Fruit fly (Drosophila melanogaster) whole organism, pupa: ENCODE results near the gene sra.

Experiments
- CG10348 ChIP-seq: fragments of 200-800 bp; sonication (Bioruptor generic); IDR thresholded peaks from 2 replicates; pipeline ENCODE4 v1.3.6; 2022; ENCODE audit warnings: missing biosample characterization, missing genetic modification characterization
- CG12605 ChIP-seq: fragments of 200-800 bp; sonication (Bioruptor generic); IDR thresholded peaks from 2 replicates; pipeline ENCODE4 v1.3.6; 2022; ENCODE audit warnings: missing biosample characterization, missing genetic modification characterization
- CG13204 ChIP-seq: fragments of 200-800 bp; sonication (Bioruptor generic); optimal IDR thresholded peaks from 2 replicates; lab custom pipeline; 2018; ENCODE audit warnings: missing biosample characterization, mild to moderate bottlenecking, missing genetic modification characterization, moderate library complexity
- CG14655 ChIP-seq: fragments of 200-800 bp; sonication (Bioruptor generic); optimal IDR thresholded peaks from 3 replicates; lab custom pipeline; 2017; ENCODE audit warnings: mild to moderate bottlenecking, missing biosample characterization, missing genetic modification reagents, missing genetic modification characterization
- CG15710 ChIP-seq: fragments of 200-800 bp; sonication (Bioruptor generic); optimal IDR thresholded peaks from 2 replicates; lab custom pipeline; 2018; ENCODE audit warnings: missing biosample characterization, mild to moderate bottlenecking, missing genetic modification characterization, moderate library complexity
- CG17806 ChIP-seq: fragments of 200-800 bp; sonication (Bioruptor generic); optimal IDR thresholded peaks from 2 replicates; lab custom pipeline; 2018; ENCODE audit warnings: missing biosample characterization, mild to moderate bottlenecking, missing genetic modification characterization, moderate library complexity
- CG32121 ChIP-seq: fragments of 200-800 bp; sonication (Bioruptor generic); IDR thresholded peaks from 2 replicates; pipeline ENCODE4 v1.3.6; 2022; ENCODE audit warnings: missing biosample characterization, missing genetic modification characterization
- CG34367 ChIP-seq: fragments of 200-800 bp; sonication (Bioruptor generic); optimal IDR thresholded peaks from 2 replicates; lab custom pipeline; 2018; ENCODE audit warnings: missing biosample characterization, mild to moderate bottlenecking, missing genetic modification characterization
- CG4496 ChIP-seq: fragments of 200-800 bp; sonication (Bioruptor generic); IDR thresholded peaks from 3 replicates; pipeline ENCODE4 v1.3.6; 2022; ENCODE audit warnings: missing biosample characterization, missing genetic modification characterization
- CG8159 ChIP-seq: fragments of 200-800 bp; sonication (Bioruptor generic); optimal IDR thresholded peaks from 3 replicates; lab custom pipeline; 2018; ENCODE audit warnings: missing biosample characterization, mild to moderate bottlenecking, missing genetic modification characterization, moderate library complexity
- CG8301 ChIP-seq: fragments of 200-800 bp; sonication (Bioruptor generic); optimal IDR thresholded peaks from 2 replicates; lab custom pipeline; 2018; ENCODE audit warnings: missing biosample characterization, mild to moderate bottlenecking, missing genetic modification characterization
- CG9948 ChIP-seq: fragments of 200-800 bp; sonication (Bioruptor generic); optimal IDR thresholded peaks from 2 replicates; lab custom pipeline; 2018; ENCODE audit warnings: missing biosample characterization, mild to moderate bottlenecking, missing genetic modification characterization, moderate library complexity
- D1 ChIP-seq: fragments of 200-800 bp; sonication (Bioruptor generic); optimal IDR thresholded peaks from 2 replicates; lab custom pipeline; 2018; ENCODE audit warnings: missing biosample characterization, mild to moderate bottlenecking, missing genetic modification characterization, moderate library complexity
- EcR ChIP-seq: fragments of 200-800 bp; sonication (Bioruptor generic); optimal IDR thresholded peaks from 3 replicates; lab custom pipeline; 2019; ENCODE audit warnings: missing biosample characterization, missing genetic modification characterization, mild to moderate bottlenecking, moderate library complexity, missing genetic modification reagents
- Ets98B ChIP-seq: fragments of 200-800 bp; sonication (Bioruptor generic); IDR thresholded peaks from 2 replicates; pipeline ENCODE4 v1.3.6; 2022; ENCODE audit warnings: missing biosample characterization, missing genetic modification characterization
- Pif1A ChIP-seq: fragments of 200-800 bp; sonication (Bioruptor generic); optimal IDR thresholded peaks from 3 replicates; lab custom pipeline; 2016; ENCODE audit warnings: missing biosample characterization, missing genetic modification characterization
- Pif1B ChIP-seq: fragments of 200-800 bp; sonication (Bioruptor generic); optimal IDR thresholded peaks from 3 replicates; lab custom pipeline; 2016; ENCODE audit warnings: missing biosample characterization, missing genetic modification characterization
- Snoo ChIP-seq: fragments of 200-800 bp; sonication (Bioruptor generic); optimal IDR thresholded peaks from 3 replicates; lab custom pipeline; 2017; ENCODE audit warnings: missing biosample characterization, mild to moderate bottlenecking, missing genetic modification characterization, inconsistent platforms
- fd96Ca ChIP-seq: fragments of 200-800 bp; sonication (Bioruptor generic); IDR thresholded peaks from 3 replicates; pipeline ENCODE4 v1.3.6; 2022; ENCODE audit warnings: missing biosample characterization, missing genetic modification characterization
- gl ChIP-seq: fragments of 200-800 bp; sonication (Bioruptor generic); optimal IDR thresholded peaks from 2 replicates; lab custom pipeline; 2018; ENCODE audit warnings: missing biosample characterization, mild to moderate bottlenecking, missing genetic modification characterization
- rn ChIP-seq: fragments of 200-800 bp; sonication (Bioruptor generic); IDR thresholded peaks from 2 replicates; pipeline ENCODE4 v1.3.6; 2022; ENCODE audit warnings: missing biosample characterization, missing genetic modification characterization

Gene sra

dm6 chr3R:16205155-16205778, 18.5 kb downstream of the sra start, which contains the start of gene mtSSB:
Gene mtSSB, minus strand, starts transcription at chr3R:16205250.
- TF ChIP-seq CG9948 (no peak), EcR (GFP tag; lab: Kevin White, UChicago) (peak; percentile 59), Pif1A (GFP tag; lab: Kevin White, UChicago) (peak; percentile 27), Ets98B (GFP tag; lab: Robert Waterston, UW) (peak; percentile 46), CG14655 (GFP tag; lab: Kevin White, UChicago) (no peak), CG4496 (peak; percentile 86), gl (tag; lab: Kevin White, UChicago) (no peak), CG10348 (GFP tag; lab: Robert Waterston, UW) (no peak), CG8301 (tag; lab: Kevin White, UChicago) (no peak), CG15710 (tag; lab: Kevin White, UChicago) (peak; percentile 39), CG13204 (GFP tag; lab: Kevin White, UChicago) (no peak), rn (GFP tag; lab: Robert Waterston, UW) (no peak), Snoo (tag; lab: Kevin White, UChicago) (peak; percentile 67), D1 (no peak), CG34367 (tag; lab: Kevin White, UChicago) (peak; percentile 39), CG12605 (GFP tag; lab: Robert Waterston, UW) (no peak), Pif1B (peak; percentile 38), CG8159 (tag; lab: Kevin White, UChicago) (no peak), CG17806 (tag; lab: Kevin White, UChicago) (no peak), fd96Ca (GFP tag; lab: Robert Waterston, UW) (no peak), CG32121 (peak; percentile 33; the same call in 1 of the 2 replicates)

- peak; percentile 54; the same call in 1 of the 3 replicates for TF ChIP-seq fd96Ca (GFP tag; lab: Robert Waterston, UW)
- no peak for TF ChIP-seq EcR (GFP tag; lab: Kevin White, UChicago)
- no peak for TF ChIP-seq CG8159 (tag; lab: Kevin White, UChicago)
- no peak for TF ChIP-seq CG34367 (tag; lab: Kevin White, UChicago)
- TF ChIP-seq CG17806 (tag; lab: Kevin White, UChicago): no peak
- no peak for TF ChIP-seq Snoo (tag; lab: Kevin White, UChicago)
- no peak for TF ChIP-seq Pif1A (GFP tag; lab: Kevin White, UChicago)
- no peak for TF ChIP-seq D1
- peak; percentile 84 for TF ChIP-seq CG13204 (GFP tag; lab: Kevin White, UChicago)
- TF ChIP-seq CG10348 (GFP tag; lab: Robert Waterston, UW): no peak
- TF ChIP-seq CG4496: peak; percentile 71; the same call in 2 of the 3 replicates
- TF ChIP-seq CG8301 (tag; lab: Kevin White, UChicago): no peak
- no peak; the same call in 1 of the 2 replicates for TF ChIP-seq CG32121
- no peak for TF ChIP-seq CG9948
- TF ChIP-seq gl (tag; lab: Kevin White, UChicago): peak; percentile 26
- TF ChIP-seq CG12605 (GFP tag; lab: Robert Waterston, UW): peak; percentile 34; the same call in 1 of the 2 replicates
- TF ChIP-seq rn (GFP tag; lab: Robert Waterston, UW): no peak
- TF ChIP-seq Pif1B: no peak
- no peak for TF ChIP-seq CG15710 (tag; lab: Kevin White, UChicago)
- 0 out of 2 replicates have a peak, but pooled peaks have one; percentile 42 for TF ChIP-seq Ets98B (GFP tag; lab: Robert Waterston, UW)
- no peak for TF ChIP-seq CG14655 (GFP tag; lab: Kevin White, UChicago)
Measured at dm6 chr3R:16206162-16206561, 19.4 kb downstream of the sra start.

dm6 chr3R:16207074-16207609, 20.3 kb downstream of the sra start:
- TF ChIP-seq gl (tag; lab: Kevin White, UChicago) (no peak), Pif1B (peak; percentile 31), fd96Ca (GFP tag; lab: Robert Waterston, UW) (peak; percentile 66; the same call in 2 of the 3 replicates), CG32121 (peak; percentile 54; the same call in 1 of the 2 replicates), rn (GFP tag; lab: Robert Waterston, UW) (no peak), Pif1A (GFP tag; lab: Kevin White, UChicago) (peak; percentile 20), CG8159 (tag; lab: Kevin White, UChicago) (no peak), CG17806 (tag; lab: Kevin White, UChicago) (no peak), CG4496 (peak; percentile 83), CG34367 (tag; lab: Kevin White, UChicago) (no peak), Ets98B (GFP tag; lab: Robert Waterston, UW) (peak; percentile 68), D1 (no peak), CG10348 (GFP tag; lab: Robert Waterston, UW) (0 out of 2 replicates have a peak, but pooled peaks have one; percentile 7), CG8301 (tag; lab: Kevin White, UChicago) (no peak), CG9948 (no peak), CG13204 (GFP tag; lab: Kevin White, UChicago) (peak; percentile 99), Snoo (tag; lab: Kevin White, UChicago) (no peak), EcR (GFP tag; lab: Kevin White, UChicago) (peak; percentile 91), CG12605 (GFP tag; lab: Robert Waterston, UW) (peak; percentile 32), CG15710 (tag; lab: Kevin White, UChicago) (no peak), CG14655 (GFP tag; lab: Kevin White, UChicago) (no peak)

dm6 chr3R:16208106-16208780, 21.4 kb downstream of the sra start:
- TF ChIP-seq Snoo (tag; lab: Kevin White, UChicago) (peak; percentile 84), EcR (GFP tag; lab: Kevin White, UChicago) (peak; percentile 93), CG10348 (GFP tag; lab: Robert Waterston, UW) (peak; percentile 21; the same call in 1 of the 2 replicates), CG12605 (GFP tag; lab: Robert Waterston, UW) (peak; percentile 95), Pif1A (GFP tag; lab: Kevin White, UChicago) (peak; percentile 71), fd96Ca (GFP tag; lab: Robert Waterston, UW) (peak; percentile 82), Pif1B (peak; percentile 86), CG14655 (GFP tag; lab: Kevin White, UChicago) (peak; percentile 81), CG15710 (tag; lab: Kevin White, UChicago) (peak; percentile 90), CG34367 (tag; lab: Kevin White, UChicago) (peak; percentile 90), CG32121 (peak; percentile 84), rn (GFP tag; lab: Robert Waterston, UW) (peak; percentile 67; the same call in 1 of the 2 replicates), CG9948 (peak; percentile 63), CG17806 (tag; lab: Kevin White, UChicago) (peak; percentile 79), D1 (peak; percentile 36), CG8301 (tag; lab: Kevin White, UChicago) (peak; percentile 78), Ets98B (GFP tag; lab: Robert Waterston, UW) (peak; percentile 86), CG13204 (GFP tag; lab: Kevin White, UChicago) (peak; percentile 99), gl (tag; lab: Kevin White, UChicago) (peak; percentile 98), CG8159 (tag; lab: Kevin White, UChicago) (peak; percentile 83), CG4496 (peak; percentile 89)
